Fruit fly (Drosophila melanogaster): ENCODE data around the gene CG6621.

CG6621 gene

dm6 chr3R:10881824-10882559, 11.3 kb downstream of the CG6621 start, which contains the start of gene Tpc1 (continued):
- no peak for TF ChIP-seq CG6654 (GFP tag; optimal IDR thresholded peaks at IDR 0.05)
- no peak for TF ChIP-seq kay (GFP tag; optimal IDR thresholded peaks at IDR 0.05)
- TF ChIP-seq Xbp1 (GFP tag; optimal IDR thresholded peaks at IDR 0.05): peak; percentile 57
- TF ChIP-seq CG10147 (GFP tag; optimal IDR thresholded peaks at IDR 0.05): peak; percentile 46
- no peak for TF ChIP-seq tio (GFP tag; optimal IDR thresholded peaks at IDR 0.05)
- TF ChIP-seq Lhr (GFP tag; optimal IDR thresholded peaks at IDR 0.05): peak; percentile 21
- TF ChIP-seq rib (GFP tag; IDR thresholded peaks at IDR 0.05): no peak
- TF ChIP-seq CG6272 (GFP tag; IDR thresholded peaks at IDR 0.05): peak; percentile 56; the same call in 1 of the 2 replicates
- TF ChIP-seq gem (tag; optimal IDR thresholded peaks at IDR 0.05): peak; percentile 57
- TF ChIP-seq Myb (GFP tag; optimal IDR thresholded peaks at IDR 0.05): peak; percentile 39
- TF ChIP-seq Tbp (GFP tag; optimal IDR thresholded peaks at IDR 0.05): no peak
- peak; percentile 89 for TF ChIP-seq Dp (GFP tag; optimal IDR thresholded peaks at IDR 0.05)
- TF ChIP-seq vfl (GFP tag; optimal IDR thresholded peaks at IDR 0.05): no peak
- no peak for TF ChIP-seq CG14667 (GFP tag; IDR thresholded peaks at IDR 0.05)
- peak; percentile 49 for TF ChIP-seq CG12769 (tag; optimal IDR thresholded peaks at IDR 0.05)
- TF ChIP-seq schlank (tag; optimal IDR thresholded peaks at IDR 0.05): no peak
- no peak for TF ChIP-seq CG4282 (GFP tag; optimal IDR thresholded peaks at IDR 0.05)
- TF ChIP-seq peb (GFP tag; IDR thresholded peaks at IDR 0.05): no peak
- TF ChIP-seq Gsc (GFP tag; IDR thresholded peaks at IDR 0.05): no peak
- TF ChIP-seq ind (GFP tag; optimal IDR thresholded peaks at IDR 0.05): peak; percentile 14
- TF ChIP-seq usp (GFP tag; optimal IDR thresholded peaks at IDR 0.05): no peak
- no peak for TF ChIP-seq toy (GFP tag; IDR thresholded peaks at IDR 0.05)
- TF ChIP-seq nmo (GFP tag; optimal IDR thresholded peaks at IDR 0.05): peak; percentile 65
- TF ChIP-seq sc (optimal IDR thresholded peaks at IDR 0.05): no peak
- no peak for TF ChIP-seq sc (GFP tag; optimal IDR thresholded peaks at IDR 0.05)
- peak; percentile 9 for TF ChIP-seq Hmx (GFP tag; optimal IDR thresholded peaks at IDR 0.05)
- no peak for TF ChIP-seq CG14050 (GFP tag; IDR thresholded peaks at IDR 0.05)
- no peak for TF ChIP-seq run (tag; optimal IDR thresholded peaks at IDR 0.05)
- TF ChIP-seq zf30C (GFP tag; optimal IDR thresholded peaks at IDR 0.05): no peak
- peak; percentile 22; the same call in 1 of the 3 replicates for TF ChIP-seq sr (GFP tag; IDR thresholded peaks at IDR 0.05)
- TF ChIP-seq gce (GFP tag; IDR thresholded peaks at IDR 0.05): no peak
- no peak for TF ChIP-seq CG9876 (GFP tag; optimal IDR thresholded peaks at IDR 0.05)
- peak; percentile 27 for TF ChIP-seq CG9609 (GFP tag; optimal IDR thresholded peaks at IDR 0.05)
- TF ChIP-seq sug (tag; optimal IDR thresholded peaks at IDR 0.05): peak; percentile 65
- TF ChIP-seq CG12744 (GFP tag; optimal IDR thresholded peaks at IDR 0.05): peak; percentile 3
- peak; percentile 93 for TF ChIP-seq row (GFP tag; IDR thresholded peaks at IDR 0.05)
- no peak for TF ChIP-seq CG10959 (GFP tag; IDR thresholded peaks at IDR 0.05)
- no peak for TF ChIP-seq CG8281 (tag; optimal IDR thresholded peaks at IDR 0.05)
- no peak for TF ChIP-seq CG8944 (GFP tag; optimal IDR thresholded peaks at IDR 0.05)
- no peak for TF ChIP-seq Six4 (GFP tag; optimal IDR thresholded peaks at IDR 0.05)
- TF ChIP-seq CG7963 (GFP tag; IDR thresholded peaks at IDR 0.05; ENCODE audit: partially characterized antibody): peak; percentile 47; the same call in 2 of the 3 replicates
- no peak for TF ChIP-seq CG6765 (GFP tag; optimal IDR thresholded peaks at IDR 0.05)
- TF ChIP-seq pb (GFP tag; optimal IDR thresholded peaks at IDR 0.05): no peak
- peak; percentile 69 for TF ChIP-seq pzg (GFP tag; optimal IDR thresholded peaks at IDR 0.05)
- no peak for TF ChIP-seq CG15073 (GFP tag; optimal IDR thresholded peaks at IDR 0.05)
- TF ChIP-seq CG11695 (GFP tag; IDR thresholded peaks at IDR 0.05): no peak
- peak; percentile 52 for TF ChIP-seq MESR4 (GFP tag; optimal IDR thresholded peaks at IDR 0.05)
- no peak for TF ChIP-seq Awh (GFP tag; IDR thresholded peaks at IDR 0.05)
- TF ChIP-seq sob (GFP tag; IDR thresholded peaks at IDR 0.05): no peak; the same call in 1 of the 2 replicates
- no peak for TF ChIP-seq CG7372 (GFP tag; IDR thresholded peaks at IDR 0.05)
- TF ChIP-seq ash1 (GFP tag; optimal IDR thresholded peaks at IDR 0.05): no peak
